Worm (Caenorhabditis elegans) whole organism, late embryonic: Measurements from ENCODE around the gene F56D6.22.

Source experiments
- F13H6.1 ChIP-seq: sonication (generic microtip); optimal IDR thresholded peaks from 2 replicates; lab custom pipeline; 2016; ENCODE audit warnings: missing genetic modification characterization, missing compliant biosample characterization
- hlh-15 ChIP-seq: sonication (generic microtip); optimal IDR thresholded peaks from 2 replicates; lab custom pipeline; 2016; ENCODE audit warnings: missing genetic modification characterization, missing compliant biosample characterization
- nfya-1 ChIP-seq: sonication (generic microtip); optimal IDR thresholded peaks from 2 replicates; lab custom pipeline; 2017; ENCODE audit warnings: missing genetic modification characterization, mild to moderate bottlenecking, missing compliant biosample characterization, antibody characterized with exemption, moderate library complexity
- pha-4 ChIP-seq: fragments of 150-350 bp; optimal IDR thresholded peaks from 2 replicates; lab custom pipeline; 2018; ENCODE audit warnings: missing biosample characterization, missing genetic modification reagents, missing genetic modification characterization
- pqm-1 ChIP-seq: sonication (generic microtip); optimal IDR thresholded peaks from 2 replicates; lab custom pipeline; 2016; ENCODE audit warnings: missing genetic modification characterization, missing compliant biosample characterization
- tbx-7 ChIP-seq: sonication (generic microtip); optimal IDR thresholded peaks from 2 replicates; lab custom pipeline; 2016; ENCODE audit warnings: missing genotype, missing genetic modification characterization, missing compliant biosample characterization
- unc-55 ChIP-seq: sonication (generic microtip); optimal IDR thresholded peaks from 2 replicates; lab custom pipeline; 2017; ENCODE audit warnings: missing biosample characterization, missing genetic modification reagents, missing genetic modification characterization
- unc-86 ChIP-seq: sonication (generic microtip); optimal IDR thresholded peaks from 2 replicates; lab custom pipeline; 2016; ENCODE audit warnings: missing genetic modification characterization, missing compliant biosample characterization

DNA sequence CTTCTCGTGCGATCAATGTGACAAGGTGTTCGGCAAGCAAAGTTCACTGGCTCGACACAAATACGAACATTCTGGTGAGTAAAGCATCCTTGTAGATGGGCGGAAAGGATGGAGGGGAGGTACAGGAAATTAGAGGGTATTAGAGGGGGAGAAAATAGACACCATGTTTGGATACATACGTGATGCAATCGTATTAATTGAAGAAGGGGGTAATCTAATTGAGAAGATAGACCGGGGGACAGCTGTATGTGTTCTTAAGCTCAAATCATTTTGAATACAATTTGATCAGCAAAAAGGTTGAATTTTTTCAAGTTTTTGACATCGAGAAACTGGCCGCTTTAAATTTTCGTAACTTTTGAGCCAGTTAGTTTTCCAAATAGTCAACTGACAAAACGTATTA, 47.0 kb downstream of the F56D6.22 start:
- TF ChIP-seq pqm-1 (tag; lab: Kevin White, UChicago) (no peak), nfya-1 (tag; lab: Kevin White, UChicago) (no peak), F13H6.1 (no peak), unc-86 (no peak), tbx-7 (tag; lab: Kevin White, UChicago) (no peak), pha-4 (tag; lab: Kevin White, UChicago) (no peak), hlh-15 (tag; lab: Kevin White, UChicago) (no peak), unc-55 (GFP tag; lab: Kevin White, UChicago) (no peak)
